Fruit fly (Drosophila melanogaster) whole organism, embryonic: ENCODE results near the gene snz.
A peak's percentile ranks its signal among the peaks of the same experiment; 100 is the strongest.

Experiments used
- Aef1 ChIP-seq: fragments of 200-800 bp; sonication (Bioruptor generic); IDR thresholded peaks from 3 replicates; pipeline ENCODE4 v1.3.6; 2022; ENCODE audit warnings: missing biosample characterization, missing genetic modification characterization
- Atf3 ChIP-seq: fragments of 200-800 bp; sonication (Bioruptor generic); optimal IDR thresholded peaks from 3 replicates; lab custom pipeline; 2016; ENCODE audit warnings: missing biosample characterization, missing genetic modification characterization
- Awh ChIP-seq: fragments of 200-800 bp; sonication (Bioruptor generic); IDR thresholded peaks from 2 replicates; pipeline ENCODE4, ENCODE4 v1.3.6; 2022; ENCODE audit warnings: missing biosample characterization, missing genetic modification characterization
- CG10274 ChIP-seq: fragments of 200-800 bp; sonication (Bioruptor generic); optimal IDR thresholded peaks from 3 replicates; lab custom pipeline; 2017; ENCODE audit warnings: missing biosample characterization, mild to moderate bottlenecking, missing genetic modification characterization
- CG10321 ChIP-seq: fragments of 200-800 bp; sonication (Bioruptor generic); IDR thresholded peaks from 2 replicates; pipeline ENCODE4 v1.3.6; 2022; ENCODE audit warnings: missing biosample characterization, missing genetic modification characterization
- CG10543 ChIP-seq: fragments of 200-800 bp; sonication (Bioruptor generic); optimal IDR thresholded peaks from 3 replicates; lab custom pipeline; 2017; ENCODE audit warnings: missing biosample characterization, mild to moderate bottlenecking, missing genetic modification characterization, moderate library complexity
- CG11723 ChIP-seq: fragments of 200-800 bp; sonication (Bioruptor generic); optimal IDR thresholded peaks from 2 replicates; lab custom pipeline; 2017; ENCODE audit warnings: missing biosample characterization, mild to moderate bottlenecking, missing genetic modification characterization
- CG13624 ChIP-seq: fragments of 200-800 bp; sonication (Bioruptor generic); optimal IDR thresholded peaks from 2 replicates; lab custom pipeline; 2016; ENCODE audit warnings: missing biosample characterization, missing genetic modification characterization
- CG1832 ChIP-seq: fragments of 200-800 bp; sonication (Bioruptor generic); optimal IDR thresholded peaks from 2 replicates; lab custom pipeline; 2017; ENCODE audit warnings: missing biosample characterization, mild to moderate bottlenecking, missing genetic modification characterization, inconsistent platforms
- CG18599 ChIP-seq: fragments of 200-800 bp; sonication (Bioruptor generic); optimal IDR thresholded peaks from 3 replicates; lab custom pipeline; 2017; ENCODE audit warnings: missing biosample characterization, missing genetic modification characterization, mild to moderate bottlenecking, moderate library complexity, missing genetic modification reagents
- CG2678 ChIP-seq: fragments of 200-800 bp; sonication (Bioruptor generic); optimal IDR thresholded peaks from 3 replicates; lab custom pipeline; 2019; ENCODE audit warnings: missing biosample characterization, mild to moderate bottlenecking, missing genetic modification characterization, moderate library complexity
- CG34376 ChIP-seq: fragments of 200-800 bp; sonication (Bioruptor generic); optimal IDR thresholded peaks from 2 replicates; lab custom pipeline; 2018; ENCODE audit warnings: missing biosample characterization, mild to moderate bottlenecking, missing genetic modification characterization
- CG4360 ChIP-seq: fragments of 200-800 bp; sonication (Bioruptor generic); IDR thresholded peaks from 2 replicates; pipeline ENCODE4 v1.3.6; 2022; ENCODE audit warnings: missing biosample characterization, missing genetic modification characterization
- CG6175 ChIP-seq: fragments of 200-800 bp; sonication (Bioruptor generic); IDR thresholded peaks from 3 replicates; pipeline ENCODE4 v1.3.6; 2022; ENCODE audit warnings: missing biosample characterization, missing genetic modification characterization
- CG8089 ChIP-seq: fragments of 200-800 bp; sonication (Bioruptor generic); optimal IDR thresholded peaks from 3 replicates; lab custom pipeline; 2016; ENCODE audit warnings: missing biosample characterization, missing genetic modification characterization
- CG8290 ChIP-seq, 3 experiments: fragments of 200-800 bp; sonication (Bioruptor generic); optimal IDR thresholded peaks; 2 replicates each; lab custom pipeline; 2016 to 2019; ENCODE audit warnings: missing biosample characterization in 3 of 3, missing genetic modification characterization in 3 of 3, mild to moderate bottlenecking in 2 of 3, moderate library complexity in 1 of 3
- CG8388 ChIP-seq: fragments of 200-800 bp; sonication (Bioruptor generic); optimal IDR thresholded peaks from 2 replicates; lab custom pipeline; 2019; ENCODE audit warnings: missing biosample characterization, mild to moderate bottlenecking, missing genetic modification characterization, moderate library complexity
- Dbx ChIP-seq: fragments of 200-800 bp; sonication (Bioruptor generic); IDR thresholded peaks from 3 replicates; pipeline ENCODE4 v1.3.6; 2022; ENCODE audit warnings: missing biosample characterization, missing genetic modification characterization
- Doc3 ChIP-seq: fragments of 200-800 bp; sonication (Bioruptor generic); IDR thresholded peaks from 3 replicates; pipeline ENCODE4 v1.3.6; 2022; ENCODE audit warnings: missing biosample characterization, missing genetic modification characterization; ENCODE audit not compliant: partially characterized antibody
- Ets65A ChIP-seq: fragments of 200-800 bp; sonication (Bioruptor generic); peaks from one replicate; lab custom pipeline; 2016; ENCODE audit warnings: missing biosample characterization, missing genetic modification characterization
- Hey ChIP-seq: fragments of 200-800 bp; sonication (Bioruptor generic); optimal IDR thresholded peaks from 3 replicates; lab custom pipeline; 2018; ENCODE audit warnings: missing biosample characterization, mild to moderate bottlenecking, missing genetic modification characterization
- Nf-YB ChIP-seq: fragments of 200-800 bp; sonication (Bioruptor generic); optimal IDR thresholded peaks from 3 replicates; lab custom pipeline; 2019; ENCODE audit warnings: missing biosample characterization, mild to moderate bottlenecking, missing genetic modification characterization, moderate library complexity
- Nf-YC ChIP-seq: fragments of 200-800 bp; optimal IDR thresholded peaks from 3 replicates; lab custom pipeline; 2019; ENCODE audit warnings: missing biosample characterization, mild to moderate bottlenecking, missing genetic modification characterization, moderate library complexity
- Oli ChIP-seq: fragments of 200-800 bp; sonication (Bioruptor generic); optimal IDR thresholded peaks from 2 replicates; lab custom pipeline; 2018; ENCODE audit warnings: missing biosample characterization, mild to moderate bottlenecking, missing genetic modification characterization, moderate library complexity
- Pdp1 ChIP-seq, 2 experiments: fragments of 200-800 bp; sonication (Bioruptor generic); optimal IDR thresholded peaks; 3 replicates each; lab custom pipeline; 2016; ENCODE audit warnings: missing biosample characterization in 2 of 2, missing genetic modification characterization in 2 of 2, mild to moderate bottlenecking in 1 of 2, moderate library complexity in 1 of 2
- Rfx ChIP-seq: fragments of 200-800 bp; sonication (Bioruptor generic); IDR thresholded peaks from 2 replicates; pipeline ENCODE4 v1.3.6; 2022; ENCODE audit warnings: missing biosample characterization, missing genetic modification characterization
- Scr ChIP-seq: fragments of 200-800 bp; sonication (Bioruptor generic); IDR thresholded peaks from 2 replicates; pipeline ENCODE4 v1.3.6; 2022; ENCODE audit warnings: missing biosample characterization, missing genetic modification characterization; ENCODE audit not compliant: partially characterized antibody
- Sox100B ChIP-seq: fragments of 200-800 bp; sonication (Bioruptor generic); optimal IDR thresholded peaks from 3 replicates; lab custom pipeline; 2018; ENCODE audit warnings: missing biosample characterization, mild to moderate bottlenecking, missing genetic modification characterization
- Sry-δ ChIP-seq: fragments of 200-800 bp; sonication (Bioruptor generic); optimal IDR thresholded peaks from 2 replicates; lab custom pipeline; 2016; ENCODE audit warnings: missing biosample characterization, missing genetic modification characterization
- ase ChIP-seq: fragments of 200-800 bp; sonication (Bioruptor generic); IDR thresholded peaks from 3 replicates; pipeline ENCODE4 v1.3.6; 2022; ENCODE audit warnings: missing biosample characterization, missing genetic modification characterization
- bbx ChIP-seq: fragments of 200-800 bp; sonication (Bioruptor generic); IDR thresholded peaks from 2 replicates; pipeline ENCODE4 v1.3.6; 2022; ENCODE audit warnings: missing biosample characterization, missing genetic modification characterization; ENCODE audit not compliant: partially characterized antibody
- chinmo ChIP-seq: fragments of 200-800 bp; sonication (Bioruptor generic); IDR thresholded peaks from 4 replicates; pipeline ENCODE4 v1.3.6; 2022; ENCODE audit warnings: missing biosample characterization, missing genetic modification characterization; ENCODE audit not compliant: partially characterized antibody
- da ChIP-seq: fragments of 200-800 bp; sonication (Bioruptor generic); optimal IDR thresholded peaks from 2 replicates; lab custom pipeline; 2016; ENCODE audit warnings: missing biosample characterization, missing genetic modification characterization
- grn ChIP-seq: fragments of 200-800 bp; sonication (Bioruptor generic); optimal IDR thresholded peaks from 3 replicates; lab custom pipeline; 2017; ENCODE audit warnings: missing biosample characterization, missing genetic modification characterization
- insv ChIP-seq, 2 experiments: fragments of 200-800 bp; sonication (Bioruptor generic); optimal IDR thresholded peaks; 3 replicates each; lab custom pipeline; 2016 to 2018; ENCODE audit warnings: missing biosample characterization in 2 of 2, missing genetic modification characterization in 2 of 2
- inv ChIP-seq: fragments of 200-800 bp; sonication (Bioruptor generic); IDR thresholded peaks from 2 replicates; pipeline ENCODE4 v1.3.6; 2022; ENCODE audit warnings: missing biosample characterization, missing genetic modification characterization; ENCODE audit not compliant: partially characterized antibody
- knrl ChIP-seq: fragments of 200-800 bp; sonication (Bioruptor generic); IDR thresholded peaks from 3 replicates; pipeline ENCODE4 v1.3.6; 2022; ENCODE audit warnings: missing biosample characterization, missing genetic modification characterization; ENCODE audit not compliant: partially characterized antibody
- lov ChIP-seq, 2 experiments: fragments of 200-800 bp in 1 of 2; fragments of >200 bp in 1 of 2; sonication (Bioruptor generic) in 1 of 2; IDR thresholded peaks in 1 of 2; optimal IDR thresholded peaks in 1 of 2; 2 replicates in 1 of 2; 3 replicates in 1 of 2; pipeline versions ENCODE4 v1.3.6 to Lab custom; 2017 to 2022; ENCODE audit warnings: missing biosample characterization in 1 of 2, missing genetic modification characterization in 1 of 2
- rib ChIP-seq: fragments of 200-800 bp; sonication (Bioruptor generic); IDR thresholded peaks from 2 replicates; pipeline ENCODE4 v1.3.6; 2022; ENCODE audit warnings: missing biosample characterization, missing genetic modification characterization
- ro ChIP-seq: fragments of 200-800 bp; sonication (Bioruptor generic); IDR thresholded peaks from 2 replicates; pipeline ENCODE4 v1.3.6; 2022; ENCODE audit warnings: missing biosample characterization, missing genetic modification characterization
- shn ChIP-seq: fragments of 200-800 bp; sonication (Bioruptor generic); optimal IDR thresholded peaks from 3 replicates; lab custom pipeline; 2016; ENCODE audit warnings: missing biosample characterization, missing genetic modification characterization
- slbo ChIP-seq: fragments of 200-800 bp; sonication (Bioruptor generic); IDR thresholded peaks from 2 replicates; pipeline ENCODE4 v1.3.6; 2022; ENCODE audit warnings: missing biosample characterization, missing genetic modification characterization
- ttk ChIP-seq: fragments of 200-800 bp; sonication (Bioruptor generic); IDR thresholded peaks from 2 replicates; pipeline ENCODE4 v2.1.2; 2022; ENCODE audit warnings: missing biosample characterization, missing genetic modification characterization

Gene snz

DNA sequence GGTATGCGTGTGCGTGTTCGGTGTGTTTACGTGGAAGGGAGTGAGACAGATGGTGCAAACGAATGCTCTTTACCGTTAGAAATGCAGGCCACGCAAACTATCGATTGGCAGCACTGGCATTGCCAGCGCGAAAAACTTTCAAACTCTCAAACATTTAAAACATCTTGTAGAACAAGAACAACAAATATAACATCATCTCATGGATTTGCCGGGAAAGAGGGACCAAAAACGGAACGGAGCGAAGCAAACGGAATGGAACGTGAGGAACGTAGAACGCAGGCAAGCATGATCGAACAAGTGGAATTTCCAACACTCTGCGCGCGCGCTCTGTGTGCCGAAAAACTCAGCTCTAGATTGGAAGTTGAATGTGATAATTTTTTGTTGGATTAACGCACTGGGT lies 47.6 kb downstream of the snz start (continued):
- TF ChIP-seq Sox100B (GFP tag; lab: Kevin White, UChicago) (no peak), knrl (0 out of 3 replicates have a peak, but pooled peaks have one; percentile 18)

DNA sequence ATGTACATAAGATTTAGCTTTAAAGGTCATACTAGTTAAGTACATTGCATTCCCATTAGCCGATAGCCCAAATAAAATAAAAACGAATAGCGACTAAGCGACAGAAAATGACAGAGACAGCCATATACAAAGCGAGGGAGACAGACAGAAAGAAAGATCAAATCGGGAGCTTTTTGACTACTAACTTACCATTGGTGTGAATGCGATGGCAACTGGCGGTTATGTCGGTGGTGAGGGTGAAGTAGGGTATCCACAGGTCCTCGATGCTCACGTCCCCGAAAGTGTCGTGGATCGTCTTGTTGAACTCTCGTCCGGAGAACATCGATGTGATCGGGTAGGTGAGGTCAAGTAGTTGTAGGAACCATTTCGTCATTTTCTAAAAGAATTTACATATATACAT lies 49.1 kb downstream of the snz start:
- TF ChIP-seq CG18599 (GFP tag; lab: Kevin White, UChicago) (no peak), CG10321 (peak; percentile 49; the same call in 1 of the 2 replicates), CG10274 (GFP tag; lab: Kevin White, UChicago) (peak; percentile 55), Nf-YC (tag; lab: Kevin White, UChicago) (peak; percentile 13), CG1832 (GFP tag; lab: Kevin White, UChicago) (peak; percentile 16), Awh (GFP tag; lab: Robert Waterston, UW) (no peak)

DNA sequence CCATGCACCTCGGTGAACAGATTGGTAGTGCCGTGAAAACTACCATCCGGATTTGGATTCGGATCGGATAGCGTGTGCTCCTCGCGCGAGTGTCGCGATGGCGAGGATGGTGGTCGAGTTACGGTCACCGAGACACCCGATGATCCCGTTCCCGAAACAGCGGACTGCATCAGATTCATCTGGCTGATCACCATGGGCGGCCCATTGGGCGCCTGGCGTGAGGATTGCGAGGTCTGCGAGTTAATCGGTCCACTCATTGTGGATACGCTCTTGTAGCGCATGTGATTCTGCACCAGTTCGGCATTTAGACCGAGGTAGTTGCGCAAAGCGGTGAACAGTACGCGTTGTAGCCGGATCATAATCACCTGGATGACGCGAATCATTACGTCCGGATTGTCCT lies 51.8 kb downstream of the snz start, which contains the start of gene sn:
TSS of gene sn (plus strand) at position 301 of the 400 bp plus-strand sequence.
- TF ChIP-seq lov (optimal IDR thresholded peaks at IDR 0.05; lab: Kevin White, UChicago) (no peak), lov (GFP tag; IDR thresholded peaks at IDR 0.05; lab: Robert Waterston, UW) (no peak), shn (GFP tag; lab: Kevin White, UChicago) (no peak), Doc3 (GFP tag; lab: Robert Waterston, UW) (no peak), CG11723 (GFP tag; lab: Kevin White, UChicago) (no peak), CG8388 (no peak), Hey (tag; lab: Kevin White, UChicago) (no peak), Atf3 (GFP tag; lab: Kevin White, UChicago) (no peak), Scr (GFP tag; lab: Robert Waterston, UW) (no peak), ttk (GFP tag; lab: Robert Waterston, UW) (no peak), CG8089 (GFP tag; lab: Kevin White, UChicago) (no peak), CG10543 (GFP tag; lab: Kevin White, UChicago) (no peak), CG6175 (GFP tag; lab: Robert Waterston, UW) (no peak), Rfx (no peak), Dbx (GFP tag; lab: Robert Waterston, UW) (no peak), Aef1 (GFP tag; lab: Robert Waterston, UW) (no peak), CG2678 (tag; lab: Kevin White, UChicago) (no peak), Oli (tag; lab: Kevin White, UChicago) (no peak)

DNA sequence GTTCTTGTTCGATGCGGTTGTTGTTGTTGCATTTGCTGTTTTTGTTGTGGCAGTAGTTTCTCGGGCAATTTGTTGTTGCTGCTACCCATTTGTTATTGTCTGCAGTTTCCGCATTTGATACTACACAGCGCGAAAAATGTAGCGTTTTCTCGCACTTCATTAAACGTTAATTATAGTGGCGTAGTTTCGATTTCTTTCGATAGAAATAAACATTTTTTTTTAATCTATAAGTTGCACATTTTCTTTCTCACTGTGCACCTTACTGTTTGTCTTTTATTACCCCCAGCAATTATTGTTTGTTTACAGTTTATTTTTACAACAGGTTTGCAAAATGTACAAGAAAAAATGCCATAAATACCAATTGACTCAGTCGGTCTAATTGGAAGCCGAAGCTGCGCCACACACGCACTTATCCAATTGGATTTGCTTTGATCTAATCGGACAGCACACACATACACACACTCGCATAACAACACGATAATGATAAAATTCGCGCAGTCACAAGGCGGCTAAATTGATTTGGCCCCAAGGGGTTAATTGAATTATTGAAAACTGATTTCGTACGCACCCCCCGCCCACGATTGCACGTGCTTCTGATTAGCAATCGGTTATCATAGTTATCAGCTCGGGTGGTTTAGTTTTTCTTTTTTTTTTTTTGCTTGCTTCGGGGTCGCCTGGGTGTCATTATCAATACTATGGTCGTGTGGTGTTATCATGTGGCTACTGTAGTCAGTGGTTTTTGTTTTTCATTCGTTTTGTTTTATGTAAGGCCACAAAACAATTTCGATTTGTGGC lies 54.1 kb downstream of the snz start:
- TF ChIP-seq da (GFP tag; lab: Kevin White, UChicago) = no peak
- peak in 1 of 2 experiments; percentile 21 for TF ChIP-seq Pdp1 (GFP tag; optimal IDR thresholded peaks at IDR 0.05; lab: Kevin White, UChicago)
- 0 out of 2 replicates have a peak, but pooled peaks have one; percentile 24 for TF ChIP-seq slbo
- TF ChIP-seq CG13624 (GFP tag; lab: Kevin White, UChicago) = no peak
- TF ChIP-seq Nf-YB (GFP tag; lab: Kevin White, UChicago) = no peak
- TF ChIP-seq knrl = no peak
- no peak for TF ChIP-seq ro (GFP tag; lab: Robert Waterston, UW)
- TF ChIP-seq chinmo (GFP tag; lab: Robert Waterston, UW) = no peak
- TF ChIP-seq ase = 0 out of 3 replicates have a peak, but pooled peaks have one; percentile 22
- no peak for TF ChIP-seq inv (GFP tag; lab: Robert Waterston, UW)
- TF ChIP-seq CG4360 (GFP tag; lab: Robert Waterston, UW) = peak; percentile 10; the same call in 1 of the 2 replicates
- TF ChIP-seq CG8290 (GFP tag; optimal IDR thresholded peaks at IDR 0.05; lab: Kevin White, UChicago) = no peak
- no peak for TF ChIP-seq CG8290 (tag; optimal IDR thresholded peaks at IDR 0.05; lab: Kevin White, UChicago)
- TF ChIP-seq insv (GFP tag; optimal IDR thresholded peaks at IDR 0.05; lab: Kevin White, UChicago) = peak; percentile 78 to 95
- TF ChIP-seq Sry-δ = no peak
- peak; percentile 37 for TF ChIP-seq Ets65A
- TF ChIP-seq CG34376 (GFP tag; lab: Kevin White, UChicago) = peak; percentile 79
- peak; percentile 86 for TF ChIP-seq grn (GFP tag; lab: Kevin White, UChicago)
- TF ChIP-seq bbx (GFP tag; lab: Robert Waterston, UW) = no peak
- TF ChIP-seq rib (GFP tag; lab: Robert Waterston, UW) = peak; percentile 25; the same call in 1 of the 2 replicates
